Fruit fly (Drosophila melanogaster) whole organism, embryonic: ENCODE results near the gene Iyd.
A peak's percentile ranks its signal among the peaks of the same experiment; 100 is the strongest.

Source experiments
- Atf-2 ChIP-seq: fragments of 200-800 bp; sonication (Bioruptor generic); optimal IDR thresholded peaks from 2 replicates; lab custom pipeline; 2016; ENCODE audit warnings: missing biosample characterization, missing genetic modification characterization
- Bgb ChIP-seq: fragments of 200-800 bp; sonication (Bioruptor generic); IDR thresholded peaks from 2 replicates; pipeline ENCODE4 v1.3.6; 2022; ENCODE audit warnings: missing biosample characterization, missing genetic modification characterization; ENCODE audit not compliant: partially characterized antibody
- C15 ChIP-seq: fragments of 200-800 bp; sonication (Bioruptor generic); IDR thresholded peaks from 3 replicates; pipeline ENCODE4 v1.3.6; 2022; ENCODE audit warnings: missing biosample characterization, missing genetic modification characterization
- CG11085 ChIP-seq: fragments of 200-800 bp; sonication (Bioruptor generic); IDR thresholded peaks from 2 replicates; pipeline ENCODE4 v1.3.6; 2022; ENCODE audit warnings: missing biosample characterization, missing genetic modification characterization
- CG11093 ChIP-seq: fragments of 200-800 bp; sonication (Bioruptor generic); IDR thresholded peaks from 3 replicates; pipeline ENCODE4 v1.3.6; 2022; ENCODE audit warnings: missing biosample characterization, missing genetic modification characterization
- CG11560 ChIP-seq: fragments of 200-800 bp; sonication (Bioruptor generic); IDR thresholded peaks from 3 replicates; pipeline ENCODE4 v1.3.6; 2022; ENCODE audit warnings: missing biosample characterization, missing genetic modification characterization
- CG11696 ChIP-seq: fragments of 200-800 bp; sonication (Bioruptor generic); IDR thresholded peaks from 2 replicates; pipeline ENCODE4 v1.3.6; 2022; ENCODE audit warnings: missing biosample characterization, missing genetic modification characterization
- CG14710 ChIP-seq: fragments of 200-800 bp; sonication (Bioruptor generic); optimal IDR thresholded peaks from 3 replicates; lab custom pipeline; 2019; ENCODE audit warnings: missing biosample characterization, mild to moderate bottlenecking, missing genetic modification characterization, moderate library complexity
- CG17328 ChIP-seq: fragments of 200-800 bp; sonication (Bioruptor generic); IDR thresholded peaks from 2 replicates; pipeline ENCODE4 v1.3.6; 2022; ENCODE audit warnings: missing biosample characterization, missing genetic modification characterization
- CG17829 ChIP-seq: fragments of 200-800 bp; optimal IDR thresholded peaks from 2 replicates; lab custom pipeline; 2019; ENCODE audit warnings: missing biosample characterization, mild to moderate bottlenecking, missing genetic modification characterization, moderate library complexity
- CG2889 ChIP-seq: fragments of 200-800 bp; sonication (Bioruptor generic); IDR thresholded peaks from 3 replicates; pipeline ENCODE4 v1.3.6; 2022; ENCODE audit warnings: missing biosample characterization, missing genetic modification characterization
- CG3163 ChIP-seq: fragments of 200-800 bp; sonication (Bioruptor generic); optimal IDR thresholded peaks from 3 replicates; lab custom pipeline; 2016; ENCODE audit warnings: missing biosample characterization, missing genetic modification characterization
- CG4854 ChIP-seq: fragments of 200-800 bp; sonication (Bioruptor generic); optimal IDR thresholded peaks from 2 replicates; lab custom pipeline; 2016; ENCODE audit warnings: missing biosample characterization, missing genetic modification characterization, inconsistent platforms
- CG5180 ChIP-seq: fragments of 200-800 bp; sonication (Bioruptor generic); optimal IDR thresholded peaks from 3 replicates; lab custom pipeline; 2017; ENCODE audit warnings: missing biosample characterization, missing genetic modification characterization, mild to moderate bottlenecking, moderate library complexity, missing genetic modification reagents
- CG5953 ChIP-seq: fragments of 200-800 bp; sonication (Bioruptor generic); IDR thresholded peaks from 2 replicates; pipeline ENCODE4 v1.3.6; 2022; ENCODE audit warnings: missing biosample characterization, missing genetic modification characterization
- CG6654 ChIP-seq: fragments of 200-800 bp; sonication (Bioruptor generic); optimal IDR thresholded peaks from 2 replicates; lab custom pipeline; 2017; ENCODE audit warnings: missing biosample characterization, mild to moderate bottlenecking, missing genetic modification characterization
- CG6765 ChIP-seq: fragments of 200-800 bp; sonication (Bioruptor generic); optimal IDR thresholded peaks from 3 replicates; lab custom pipeline; 2017; ENCODE audit warnings: missing biosample characterization, mild to moderate bottlenecking, missing genetic modification characterization
- CG8290 ChIP-seq, 3 experiments: fragments of 200-800 bp; sonication (Bioruptor generic); optimal IDR thresholded peaks; 2 replicates each; lab custom pipeline; 2016 to 2019; ENCODE audit warnings: missing biosample characterization in 3 of 3, missing genetic modification characterization in 3 of 3, mild to moderate bottlenecking in 2 of 3, moderate library complexity in 1 of 3
- CG9437 ChIP-seq: fragments of 200-800 bp; sonication (Bioruptor generic); optimal IDR thresholded peaks from 2 replicates; lab custom pipeline; 2018; ENCODE audit warnings: missing biosample characterization, mild to moderate bottlenecking, missing genetic modification characterization
- Dip2 ChIP-seq: fragments of 200-800 bp; sonication (Bioruptor generic); IDR thresholded peaks from 2 replicates; pipeline ENCODE4 v1.3.6; 2022; ENCODE audit warnings: missing biosample characterization, missing genetic modification characterization
- E2f2 ChIP-seq: fragments of 200-800 bp; sonication (Bioruptor generic); IDR thresholded peaks from 2 replicates; pipeline ENCODE4 v1.3.6; 2022; ENCODE audit warnings: missing biosample characterization, missing genetic modification characterization
- ERR ChIP-seq: fragments of 200-800 bp; sonication (Bioruptor generic); optimal IDR thresholded peaks from 2 replicates; lab custom pipeline; 2016; ENCODE audit warnings: missing biosample characterization, missing genetic modification characterization
- Fer2 ChIP-seq: fragments of 200-800 bp; sonication (Bioruptor generic); optimal IDR thresholded peaks from 2 replicates; lab custom pipeline; 2018; ENCODE audit warnings: missing biosample characterization, mild to moderate bottlenecking, missing genetic modification characterization, moderate library complexity
- H2.0 ChIP-seq: fragments of 200-800 bp; sonication (Bioruptor generic); IDR thresholded peaks from 2 replicates; pipeline ENCODE4 v1.3.6; 2022; ENCODE audit warnings: missing biosample characterization, missing genetic modification characterization
- Hmr ChIP-seq: fragments of 200-800 bp; sonication (Bioruptor generic); optimal IDR thresholded peaks from 3 replicates; lab custom pipeline; 2017; ENCODE audit warnings: mild to moderate bottlenecking, missing biosample characterization, missing genetic modification reagents, missing genetic modification characterization
- NC2α ChIP-seq: fragments of 200-800 bp; sonication (Bioruptor generic); optimal IDR thresholded peaks from 2 replicates; lab custom pipeline; 2016; ENCODE audit warnings: missing biosample characterization, missing genetic modification characterization
- NC2β ChIP-seq: fragments of 200-800 bp; sonication (Bioruptor generic); optimal IDR thresholded peaks from 2 replicates; lab custom pipeline; 2016; ENCODE audit warnings: missing biosample characterization, missing genetic modification characterization
- NFAT ChIP-seq: fragments of 200-800 bp; sonication (Bioruptor generic); IDR thresholded peaks from 2 replicates; pipeline ENCODE4 v1.3.6; 2022; ENCODE audit warnings: missing biosample characterization, missing genetic modification characterization
- Sox100B ChIP-seq: fragments of 200-800 bp; sonication (Bioruptor generic); optimal IDR thresholded peaks from 3 replicates; lab custom pipeline; 2018; ENCODE audit warnings: missing biosample characterization, mild to moderate bottlenecking, missing genetic modification characterization
- Spps ChIP-seq: fragments of 200-800 bp; sonication (Bioruptor generic); optimal IDR thresholded peaks from 2 replicates; lab custom pipeline; 2018; ENCODE audit warnings: missing biosample characterization, mild to moderate bottlenecking, missing genetic modification characterization
- Xrp1 ChIP-seq: fragments of 200-800 bp; sonication (Bioruptor generic); IDR thresholded peaks from 2 replicates; pipeline ENCODE4 v1.3.6; 2022; ENCODE audit warnings: missing biosample characterization, missing genetic modification characterization
- ase ChIP-seq: fragments of 200-800 bp; sonication (Bioruptor generic); IDR thresholded peaks from 3 replicates; pipeline ENCODE4 v1.3.6; 2022; ENCODE audit warnings: missing biosample characterization, missing genetic modification characterization
- cad ChIP-seq: fragments of >200 bp; optimal IDR thresholded peaks from 2 replicates; lab custom pipeline; 2017; ENCODE audit warnings: missing biosample characterization, missing genetic modification characterization
- exex ChIP-seq: fragments of 200-800 bp; sonication (Bioruptor generic); optimal IDR thresholded peaks from 4 replicates; lab custom pipeline; 2018; ENCODE audit warnings: missing biosample characterization, mild to moderate bottlenecking, missing genetic modification characterization, moderate library complexity
- gem ChIP-seq: fragments of 200-800 bp; sonication (Bioruptor generic); optimal IDR thresholded peaks from 2 replicates; lab custom pipeline; 2019; ENCODE audit warnings: missing biosample characterization, mild to moderate bottlenecking, missing genetic modification characterization, moderate library complexity
- gro ChIP-seq: fragments of 200-800 bp; sonication (Bioruptor generic); optimal IDR thresholded peaks from 2 replicates; lab custom pipeline; 2016; ENCODE audit warnings: missing biosample characterization, missing genetic modification characterization
- gsb-n ChIP-seq: fragments of 200-800 bp; sonication (Bioruptor generic); optimal IDR thresholded peaks from 3 replicates; lab custom pipeline; 2018; ENCODE audit warnings: missing biosample characterization, mild to moderate bottlenecking, missing genetic modification characterization
- jumu ChIP-seq: fragments of 200-800 bp; sonication (Bioruptor generic); optimal IDR thresholded peaks from 3 replicates; lab custom pipeline; 2016; ENCODE audit warnings: missing biosample characterization, missing genetic modification characterization
- onecut ChIP-seq: fragments of 200-800 bp; sonication (Bioruptor generic); IDR thresholded peaks from 2 replicates; pipeline ENCODE4 v1.3.6; 2022; ENCODE audit warnings: missing biosample characterization, missing genetic modification characterization
- prd ChIP-seq, 3 experiments: fragments of >200 bp in 2 of 3; fragments of 200-800 bp in 1 of 3; sonication (Bioruptor generic) in 1 of 3; optimal IDR thresholded peaks in 2 of 3; IDR thresholded peaks in 1 of 3; 2 replicates in 2 of 3; 3 replicates in 1 of 3; pipeline versions ENCODE4 v1.3.6 to Lab custom; 2017 to 2022; ENCODE audit warnings: missing biosample characterization in 1 of 3, missing genetic modification characterization in 1 of 3
- pum ChIP-seq: fragments of 200-800 bp; sonication (Bioruptor generic); optimal IDR thresholded peaks from 2 replicates; lab custom pipeline; 2016; ENCODE audit warnings: missing biosample characterization, missing genetic modification characterization
- sd ChIP-seq: fragments of 200-800 bp; sonication (Bioruptor generic); optimal IDR thresholded peaks from 3 replicates; lab custom pipeline; 2018; ENCODE audit warnings: missing biosample characterization, mild to moderate bottlenecking, missing genetic modification characterization, moderate library complexity
- sima ChIP-seq: fragments of 200-800 bp; sonication (Bioruptor generic); optimal IDR thresholded peaks from 2 replicates; lab custom pipeline; 2016; ENCODE audit warnings: missing biosample characterization, missing genetic modification characterization
- stc ChIP-seq: fragments of 200-800 bp; sonication (Bioruptor generic); IDR thresholded peaks from 2 replicates; pipeline ENCODE4 v1.3.6; 2022; ENCODE audit warnings: missing biosample characterization, missing genetic modification characterization
- stwl ChIP-seq: fragments of 200-800 bp; sonication (Bioruptor generic); optimal IDR thresholded peaks from 3 replicates; lab custom pipeline; 2018; ENCODE audit warnings: missing biosample characterization, mild to moderate bottlenecking, missing genetic modification characterization, moderate library complexity
- sug ChIP-seq: fragments of 200-800 bp; optimal IDR thresholded peaks from 2 replicates; lab custom pipeline; 2019; ENCODE audit warnings: missing biosample characterization, mild to moderate bottlenecking, missing genetic modification characterization, moderate library complexity
- tio ChIP-seq: fragments of 200-800 bp; sonication (Bioruptor generic); optimal IDR thresholded peaks from 2 replicates; lab custom pipeline; 2017; ENCODE audit warnings: missing biosample characterization, missing genetic modification characterization, inconsistent platforms
- tll ChIP-seq, 2 experiments: fragments of 200-800 bp in 1 of 2; fragments of >200 bp in 1 of 2; sonication (Bioruptor generic) in 1 of 2; optimal IDR thresholded peaks; 2 replicates each; lab custom pipeline; 2017 to 2019; ENCODE audit warnings: missing biosample characterization in 2 of 2, missing genetic modification characterization in 2 of 2, mild to moderate bottlenecking in 1 of 2, moderate library complexity in 1 of 2
- toy ChIP-seq: fragments of 200-800 bp; sonication (Bioruptor generic); IDR thresholded peaks from 2 replicates; pipeline ENCODE4 v1.3.6; 2022; ENCODE audit warnings: missing biosample characterization, missing genetic modification characterization
- z ChIP-seq: fragments of 200-800 bp; sonication (Bioruptor generic); IDR thresholded peaks from 3 replicates; pipeline ENCODE4 v1.3.6; 2022; ENCODE audit warnings: missing biosample characterization, missing genetic modification characterization

Iyd gene

dm6 chr3L:11047877-11048276 is 48.2 kb downstream of the Iyd start (continued):
- TF ChIP-seq CG14710 (tag; lab: Kevin White, UChicago): peak; percentile 31
- peak; percentile 60 for TF ChIP-seq stc (GFP tag; lab: Robert Waterston, UW)
- TF ChIP-seq gem (tag; lab: Kevin White, UChicago): peak; percentile 62
- TF ChIP-seq CG6765 (GFP tag; lab: Kevin White, UChicago): peak; percentile 42
- peak; percentile 24 for TF ChIP-seq sima (GFP tag; lab: Kevin White, UChicago)
- TF ChIP-seq z (GFP tag; lab: Robert Waterston, UW): peak; percentile 43; the same call in 1 of the 3 replicates
- TF ChIP-seq exex (tag; lab: Kevin White, UChicago): no peak
- TF ChIP-seq Bgb: peak; percentile 28; the same call in 1 of the 2 replicates
- peak; percentile 67 for TF ChIP-seq H2.0 (GFP tag; lab: Robert Waterston, UW)
- TF ChIP-seq C15: no peak
- peak; percentile 76 for TF ChIP-seq NC2α (GFP tag; lab: Kevin White, UChicago)
- TF ChIP-seq Xrp1 (GFP tag; lab: Robert Waterston, UW): peak; percentile 73
- no peak for TF ChIP-seq cad
- TF ChIP-seq sd (tag; lab: Kevin White, UChicago): no peak
- peak; percentile 63 for TF ChIP-seq jumu (GFP tag; lab: Kevin White, UChicago)
- TF ChIP-seq CG11085: peak; percentile 69; the same call in 1 of the 2 replicates
- peak; percentile 79 for TF ChIP-seq Atf-2 (GFP tag; lab: Kevin White, UChicago)
- TF ChIP-seq Hmr (GFP tag; lab: Kevin White, UChicago): peak; percentile 75
- TF ChIP-seq Fer2 (tag; lab: Kevin White, UChicago): peak; percentile 36
- peak; percentile 75 for TF ChIP-seq CG17328 (GFP tag; lab: Robert Waterston, UW)
- TF ChIP-seq CG6654 (GFP tag; lab: Kevin White, UChicago): peak; percentile 36
- TF ChIP-seq tll (GFP tag; optimal IDR thresholded peaks at IDR 0.05; lab: Kevin White, UChicago): no peak
- peak; percentile 54 for TF ChIP-seq stwl (tag; lab: Kevin White, UChicago)
- no peak for TF ChIP-seq toy
- TF ChIP-seq CG9437 (GFP tag; lab: Kevin White, UChicago): no peak
- TF ChIP-seq CG8290 (GFP tag; optimal IDR thresholded peaks at IDR 0.05; lab: Kevin White, UChicago): peak; percentile 48
- peak; percentile 28 to 92 for TF ChIP-seq CG8290 (tag; optimal IDR thresholded peaks at IDR 0.05; lab: Kevin White, UChicago)
- peak; percentile 95 for TF ChIP-seq NFAT (GFP tag; lab: Robert Waterston, UW)
- peak; percentile 82; the same call in 2 of the 3 replicates for TF ChIP-seq ase (GFP tag; lab: Robert Waterston, UW)
- peak; percentile 33 for TF ChIP-seq tio
- TF ChIP-seq CG5180 (GFP tag; lab: Kevin White, UChicago): peak; percentile 66
- TF ChIP-seq Sox100B: peak; percentile 17
- no peak for TF ChIP-seq CG2889 (GFP tag; lab: Robert Waterston, UW)
- TF ChIP-seq CG17829: peak; percentile 82
- TF ChIP-seq sug (tag; lab: Kevin White, UChicago): peak; percentile 61
- peak; percentile 22 for TF ChIP-seq ERR
- peak; percentile 52; the same call in 1 of the 3 replicates for TF ChIP-seq CG11560 (tag; lab: Robert Waterston, UW)
- TF ChIP-seq prd (optimal IDR thresholded peaks at IDR 0.05; lab: Kevin White, UChicago): no peak
- peak; percentile 84 for TF ChIP-seq prd (GFP tag; IDR thresholded peaks at IDR 0.05; lab: Robert Waterston, UW)
- TF ChIP-seq NC2β (GFP tag; lab: Kevin White, UChicago): peak; percentile 85
- TF ChIP-seq CG11696 (GFP tag; lab: Robert Waterston, UW): no peak
- no peak for TF ChIP-seq Dip2 (GFP tag; lab: Robert Waterston, UW)
- peak; percentile 79 for TF ChIP-seq CG5953 (GFP tag; lab: Robert Waterston, UW)
- peak; percentile 64 for TF ChIP-seq CG3163 (GFP tag; lab: Kevin White, UChicago)
- peak; percentile 6 for TF ChIP-seq Spps
- TF ChIP-seq E2f2 (GFP tag; lab: Robert Waterston, UW): peak; percentile 25; the same call in 1 of the 2 replicates
- peak; percentile 86 for TF ChIP-seq onecut
- TF ChIP-seq CG4854 (GFP tag; lab: Kevin White, UChicago): peak; percentile 64
- TF ChIP-seq gsb-n (tag; lab: Kevin White, UChicago): peak; percentile 10
- TF ChIP-seq gro (GFP tag; lab: Kevin White, UChicago): no peak
- TF ChIP-seq pum (GFP tag; lab: Kevin White, UChicago): peak; percentile 83
- peak; percentile 50; the same call in 2 of the 3 replicates for TF ChIP-seq CG11093 (GFP tag; lab: Robert Waterston, UW)
